Fruit fly (Drosophila melanogaster) whole organism, embryonic: ENCODE measurements around the gene Cipc.

Source experiments
- Adf1 ChIP-seq: fragments of 200-800 bp; sonication (Bioruptor generic); IDR thresholded peaks from 2 replicates; pipeline ENCODE4 v1.3.6; 2022; ENCODE audit warnings: missing biosample characterization, missing genetic modification characterization
- Atf3 ChIP-seq: fragments of 200-800 bp; sonication (Bioruptor generic); optimal IDR thresholded peaks from 3 replicates; lab custom pipeline; 2016; ENCODE audit warnings: missing biosample characterization, missing genetic modification characterization
- Atf6 ChIP-seq: fragments of 200-800 bp; sonication (Bioruptor generic); IDR thresholded peaks from 2 replicates; pipeline ENCODE4 v1.3.6; 2022; ENCODE audit warnings: missing biosample characterization, missing genetic modification characterization
- B-H1 ChIP-seq: fragments of 200-800 bp; sonication (Bioruptor generic); IDR thresholded peaks from 3 replicates; pipeline ENCODE4 v1.3.6; 2022; ENCODE audit warnings: missing biosample characterization, missing genetic modification characterization
- Bteb2 ChIP-seq: fragments of 200-800 bp; sonication (Bioruptor generic); optimal IDR thresholded peaks from 2 replicates; lab custom pipeline; 2016; ENCODE audit warnings: missing biosample characterization, missing genetic modification characterization
- CG10321 ChIP-seq: fragments of 200-800 bp; sonication (Bioruptor generic); IDR thresholded peaks from 2 replicates; pipeline ENCODE4 v1.3.6; 2022; ENCODE audit warnings: missing biosample characterization, missing genetic modification characterization
- CG10565 ChIP-seq: fragments of 200-800 bp; sonication (Bioruptor generic); optimal IDR thresholded peaks from 3 replicates; lab custom pipeline; 2016; ENCODE audit warnings: missing biosample characterization, mild to moderate bottlenecking, missing genetic modification characterization
- CG11398 ChIP-seq: fragments of 200-800 bp; sonication (Bioruptor generic); optimal IDR thresholded peaks from 2 replicates; lab custom pipeline; 2016; ENCODE audit warnings: missing biosample characterization, missing genetic modification characterization
- CG11560 ChIP-seq: fragments of 200-800 bp; sonication (Bioruptor generic); IDR thresholded peaks from 3 replicates; pipeline ENCODE4 v1.3.6; 2022; ENCODE audit warnings: missing biosample characterization, missing genetic modification characterization
- CG1233 ChIP-seq: fragments of 200-800 bp; sonication (Bioruptor generic); optimal IDR thresholded peaks from 4 replicates; lab custom pipeline; 2018; ENCODE audit warnings: missing biosample characterization, mild to moderate bottlenecking, missing genetic modification characterization
- CG12659 ChIP-seq: fragments of 200-800 bp; sonication (Bioruptor generic); optimal IDR thresholded peaks from 3 replicates; lab custom pipeline; 2017; ENCODE audit warnings: mild to moderate bottlenecking, missing biosample characterization, missing genetic modification reagents, missing genetic modification characterization
- CG14441 ChIP-seq: fragments of 200-800 bp; sonication (Bioruptor generic); IDR thresholded peaks from 2 replicates; pipeline ENCODE4 v1.3.6; 2022; ENCODE audit warnings: missing biosample characterization, missing genetic modification characterization
- CG16815 ChIP-seq: fragments of 200-800 bp; sonication (Bioruptor generic); optimal IDR thresholded peaks from 3 replicates; lab custom pipeline; 2017; ENCODE audit warnings: missing biosample characterization, mild to moderate bottlenecking, missing genetic modification characterization
- CG17328 ChIP-seq: fragments of 200-800 bp; sonication (Bioruptor generic); IDR thresholded peaks from 2 replicates; pipeline ENCODE4 v1.3.6; 2022; ENCODE audit warnings: missing biosample characterization, missing genetic modification characterization
- CG30403 ChIP-seq: fragments of 200-800 bp; sonication (Bioruptor generic); optimal IDR thresholded peaks from 3 replicates; lab custom pipeline; 2016; ENCODE audit warnings: missing biosample characterization, missing genetic modification characterization
- CG33557 ChIP-seq: fragments of 200-800 bp; sonication (Bioruptor generic); optimal IDR thresholded peaks from 2 replicates; lab custom pipeline; 2019; ENCODE audit warnings: missing biosample characterization, mild to moderate bottlenecking, missing genetic modification characterization, moderate library complexity
- CG3838 ChIP-seq: fragments of 200-800 bp; sonication (Bioruptor generic); optimal IDR thresholded peaks from 3 replicates; lab custom pipeline; 2016; ENCODE audit warnings: missing biosample characterization, missing genetic modification characterization
- CG4360 ChIP-seq: fragments of 200-800 bp; sonication (Bioruptor generic); IDR thresholded peaks from 2 replicates; pipeline ENCODE4 v1.3.6; 2022; ENCODE audit warnings: missing biosample characterization, missing genetic modification characterization
- CG4730 ChIP-seq: fragments of 200-800 bp; sonication (Bioruptor generic); IDR thresholded peaks from 2 replicates; pipeline ENCODE4 v1.3.6; 2022; ENCODE audit warnings: missing biosample characterization, missing genetic modification characterization
- CG5180 ChIP-seq: fragments of 200-800 bp; sonication (Bioruptor generic); optimal IDR thresholded peaks from 3 replicates; lab custom pipeline; 2017; ENCODE audit warnings: missing biosample characterization, missing genetic modification characterization, mild to moderate bottlenecking, moderate library complexity, missing genetic modification reagents
- CG6689 ChIP-seq: fragments of 200-800 bp; sonication (Bioruptor generic); IDR thresholded peaks from 2 replicates; pipeline ENCODE4 v1.3.6; 2022; ENCODE audit warnings: missing biosample characterization, missing genetic modification characterization
- CG6854 ChIP-seq: fragments of 200-800 bp; sonication (Bioruptor generic); optimal IDR thresholded peaks from 3 replicates; lab custom pipeline; 2017; ENCODE audit warnings: missing biosample characterization, mild to moderate bottlenecking, missing genetic modification characterization
- CG7357 ChIP-seq: fragments of 200-800 bp; sonication (Bioruptor generic); IDR thresholded peaks from 3 replicates; pipeline ENCODE4 v1.3.6; 2022; ENCODE audit warnings: missing biosample characterization, missing genetic modification characterization
- CG7928 ChIP-seq: fragments of 200-800 bp; sonication (Bioruptor generic); optimal IDR thresholded peaks from 2 replicates; lab custom pipeline; 2017; ENCODE audit warnings: missing biosample characterization, mild to moderate bottlenecking, missing genetic modification characterization
- CG7963 ChIP-seq: fragments of 200-800 bp; sonication (Bioruptor generic); IDR thresholded peaks from 3 replicates; pipeline ENCODE4 v1.3.6; 2022; ENCODE audit warnings: missing biosample characterization, missing genetic modification characterization; ENCODE audit not compliant: partially characterized antibody
- CG9817 ChIP-seq: fragments of 200-800 bp; sonication (Bioruptor generic); optimal IDR thresholded peaks from 2 replicates; lab custom pipeline; 2018; ENCODE audit warnings: missing biosample characterization, mild to moderate bottlenecking, missing genetic modification characterization, moderate library complexity
- Camta ChIP-seq: fragments of 200-800 bp; sonication (Bioruptor generic); optimal IDR thresholded peaks from 2 replicates; lab custom pipeline; 2016; ENCODE audit warnings: missing biosample characterization, missing genetic modification characterization
- CkIIα-i1 ChIP-seq: fragments of 200-800 bp; sonication (Bioruptor generic); IDR thresholded peaks from 2 replicates; pipeline ENCODE4 v1.3.6; 2022; ENCODE audit warnings: missing biosample characterization, missing genetic modification characterization
- Dfd ChIP-seq, 2 experiments: fragments of >200 bp; optimal IDR thresholded peaks; 2 replicates each; lab custom pipeline; 2017; ENCODE audit warnings: missing biosample characterization in 2 of 2, missing genetic modification characterization in 2 of 2
- Dp ChIP-seq: fragments of 200-800 bp; sonication (Bioruptor generic); optimal IDR thresholded peaks from 2 replicates; lab custom pipeline; 2018; ENCODE audit warnings: missing biosample characterization, mild to moderate bottlenecking, missing genetic modification characterization, moderate library complexity
- GATAe ChIP-seq: fragments of 200-800 bp; sonication (Bioruptor generic); conservative IDR thresholded peaks from 2 replicates; pipeline ENCODE4 v1.3.6; 2022; ENCODE audit warnings: missing biosample characterization, missing genetic modification characterization
- HmgD ChIP-seq: fragments of 200-800 bp; sonication (Bioruptor generic); optimal IDR thresholded peaks from 3 replicates; lab custom pipeline; 2016; ENCODE audit warnings: missing biosample characterization, missing genetic modification characterization
- Hr51 ChIP-seq, 2 experiments: fragments of 200-800 bp; sonication (Bioruptor generic); optimal IDR thresholded peaks; 2 replicates in 1 of 2; 3 replicates in 1 of 2; lab custom pipeline; 2016 to 2018; ENCODE audit warnings: missing biosample characterization in 2 of 2, missing genetic modification characterization in 2 of 2, mild to moderate bottlenecking in 1 of 2, moderate library complexity in 1 of 2
- Hr78 ChIP-seq, 2 experiments: fragments of 200-800 bp in 1 of 2; fragments of >200 bp in 1 of 2; sonication (Bioruptor generic) in 1 of 2; optimal IDR thresholded peaks; 2 replicates each; lab custom pipeline; 2017 to 2019; ENCODE audit warnings: missing biosample characterization in 2 of 2, missing genetic modification characterization in 2 of 2, mild to moderate bottlenecking in 1 of 2, moderate library complexity in 1 of 2
- Taf1 ChIP-seq: fragments of 200-800 bp; sonication (Bioruptor generic); IDR thresholded peaks from 2 replicates; pipeline ENCODE4 v1.3.6; 2022; ENCODE audit warnings: missing biosample characterization, missing genetic modification characterization
- Vsx1 ChIP-seq: fragments of 200-800 bp; sonication (Bioruptor generic); optimal IDR thresholded peaks from 2 replicates; lab custom pipeline; 2017; ENCODE audit warnings: missing biosample characterization, mild to moderate bottlenecking, missing genetic modification characterization, missing genetic modification reagents
- ab ChIP-seq: fragments of 200-800 bp; sonication (Bioruptor generic); optimal IDR thresholded peaks from 2 replicates; lab custom pipeline; 2016; ENCODE audit warnings: missing biosample characterization, missing genetic modification characterization
- ash1 ChIP-seq: fragments of 200-800 bp; sonication (Bioruptor generic); optimal IDR thresholded peaks from 2 replicates; lab custom pipeline; 2018; ENCODE audit warnings: missing biosample characterization, mild to moderate bottlenecking, missing genetic modification characterization
- btn ChIP-seq: fragments of 200-800 bp; sonication (Bioruptor generic); optimal IDR thresholded peaks from 2 replicates; lab custom pipeline; 2016; ENCODE audit warnings: missing biosample characterization, missing genetic modification characterization
- chinmo ChIP-seq: fragments of 200-800 bp; sonication (Bioruptor generic); IDR thresholded peaks from 4 replicates; pipeline ENCODE4 v1.3.6; 2022; ENCODE audit warnings: missing biosample characterization, missing genetic modification characterization; ENCODE audit not compliant: partially characterized antibody
- crc ChIP-seq: fragments of 200-800 bp; sonication (Bioruptor generic); optimal IDR thresholded peaks from 2 replicates; lab custom pipeline; 2016; ENCODE audit warnings: missing biosample characterization, missing genetic modification characterization
- dimm ChIP-seq: fragments of 200-800 bp; sonication (Bioruptor generic); IDR thresholded peaks from 2 replicates; pipeline ENCODE4 v1.3.6; 2022; ENCODE audit warnings: missing biosample characterization, missing genetic modification characterization
- dmrt11E ChIP-seq: fragments of 200-800 bp; sonication (Bioruptor generic); optimal IDR thresholded peaks from 3 replicates; lab custom pipeline; 2018; ENCODE audit warnings: missing biosample characterization, mild to moderate bottlenecking, missing genetic modification characterization, moderate library complexity
- emc ChIP-seq: fragments of 200-800 bp; sonication (Bioruptor generic); optimal IDR thresholded peaks from 2 replicates; lab custom pipeline; 2016; ENCODE audit warnings: missing biosample characterization, missing genetic modification characterization
- ewg ChIP-seq: fragments of 200-800 bp; sonication (Bioruptor generic); optimal IDR thresholded peaks from 3 replicates; lab custom pipeline; 2017; ENCODE audit warnings: mild to moderate bottlenecking, missing biosample characterization, missing genetic modification reagents, missing genetic modification characterization
- gcm2 ChIP-seq: fragments of 200-800 bp; sonication (Bioruptor generic); optimal IDR thresholded peaks from 2 replicates; lab custom pipeline; 2016; ENCODE audit warnings: missing biosample characterization, missing genetic modification characterization
- gsb ChIP-seq: fragments of 200-800 bp; sonication (Bioruptor generic); IDR thresholded peaks from 2 replicates; pipeline ENCODE4 v1.3.6; 2022; ENCODE audit warnings: missing biosample characterization, missing genetic modification characterization
- kni ChIP-seq: fragments of 200-800 bp; sonication (Bioruptor generic); optimal IDR thresholded peaks from 3 replicates; lab custom pipeline; 2017; ENCODE audit warnings: mild to moderate bottlenecking, missing biosample characterization, missing genetic modification reagents, missing genetic modification characterization
- nom ChIP-seq: fragments of 200-800 bp; sonication (Bioruptor generic); optimal IDR thresholded peaks from 2 replicates; lab custom pipeline; 2017; ENCODE audit warnings: missing biosample characterization, missing genetic modification characterization, mild to moderate bottlenecking, moderate library complexity, missing genetic modification reagents
- prd ChIP-seq, 3 experiments: fragments of >200 bp in 2 of 3; fragments of 200-800 bp in 1 of 3; sonication (Bioruptor generic) in 1 of 3; optimal IDR thresholded peaks in 2 of 3; IDR thresholded peaks in 1 of 3; 2 replicates in 2 of 3; 3 replicates in 1 of 3; pipeline versions ENCODE4 v1.3.6 to Lab custom; 2017 to 2022; ENCODE audit warnings: missing biosample characterization in 1 of 3, missing genetic modification characterization in 1 of 3
- ttk ChIP-seq: fragments of 200-800 bp; sonication (Bioruptor generic); IDR thresholded peaks from 2 replicates; pipeline ENCODE4 v2.1.2; 2022; ENCODE audit warnings: missing biosample characterization, missing genetic modification characterization

Gene Cipc

DNA sequence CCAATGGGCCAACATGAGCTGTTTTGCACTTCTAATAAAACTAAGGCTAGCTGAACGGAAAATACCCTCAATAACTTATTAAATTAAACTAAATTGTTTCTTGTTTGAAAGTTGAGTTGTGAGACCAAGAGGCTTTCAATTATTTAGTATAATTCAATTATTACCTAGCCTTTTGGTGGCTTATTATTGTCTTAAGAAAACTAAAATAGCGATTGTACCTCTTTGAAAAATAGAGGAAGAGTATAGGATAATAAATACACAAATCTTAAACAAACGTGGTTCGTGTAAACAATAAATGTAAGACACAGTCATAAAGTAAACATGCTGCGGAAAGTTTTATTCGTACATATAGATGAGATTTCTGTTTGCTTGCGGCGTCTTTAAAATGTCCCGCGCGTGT lies 14.4 kb downstream of the Cipc start (continued):
- TF ChIP-seq CG4730 (GFP tag; lab: Robert Waterston, UW) (no peak), CG1233 (peak; percentile 34), prd (optimal IDR thresholded peaks at IDR 0.05; lab: Kevin White, UChicago) (no peak), prd (GFP tag; IDR thresholded peaks at IDR 0.05; lab: Robert Waterston, UW) (peak; percentile 21; the same call in 1 of the 3 replicates), nom (GFP tag; lab: Kevin White, UChicago) (no peak), CG7928 (GFP tag; lab: Kevin White, UChicago) (no peak), Atf3 (GFP tag; lab: Kevin White, UChicago) (no peak), CG3838 (GFP tag; lab: Kevin White, UChicago) (no peak), Atf6 (GFP tag; lab: Robert Waterston, UW) (peak; percentile 67), Dfd (GFP tag; optimal IDR thresholded peaks at IDR 0.05; lab: Kevin White, UChicago) (no peak), kni (no peak), CG16815 (GFP tag; lab: Kevin White, UChicago) (no peak), ewg (GFP tag; lab: Kevin White, UChicago) (no peak), B-H1 (GFP tag; lab: Robert Waterston, UW) (no peak), GATAe (GFP tag; lab: Robert Waterston, UW) (no peak), crc (GFP tag; lab: Kevin White, UChicago) (no peak), CG4360 (GFP tag; lab: Robert Waterston, UW) (no peak), CG6689 (peak; percentile 49; the same call in 1 of the 2 replicates), CG33557 (GFP tag; lab: Kevin White, UChicago) (no peak), Hr78 (GFP tag; optimal IDR thresholded peaks at IDR 0.05; lab: Kevin White, UChicago) (no peak), HmgD (GFP tag; lab: Kevin White, UChicago) (no peak), ttk (GFP tag; lab: Robert Waterston, UW) (no peak), CG7963 (GFP tag; lab: Robert Waterston, UW) (no peak), CG6854 (GFP tag; lab: Kevin White, UChicago) (peak; percentile 50), ash1 (no peak), gsb (no peak; the same call in 1 of the 2 replicates), CG12659 (peak; percentile 36), btn (GFP tag; lab: Kevin White, UChicago) (no peak), CG17328 (GFP tag; lab: Robert Waterston, UW) (no peak), dimm (GFP tag; lab: Robert Waterston, UW) (no peak), CG5180 (GFP tag; lab: Kevin White, UChicago) (no peak), emc (GFP tag; lab: Kevin White, UChicago) (no peak), dmrt11E (tag; lab: Kevin White, UChicago) (no peak), ab (GFP tag; lab: Kevin White, UChicago) (no peak), CkIIα-i1 (no peak), CG7357 (GFP tag; lab: Robert Waterston, UW) (no peak; the same call in 2 of the 3 replicates), CG11398 (GFP tag; lab: Kevin White, UChicago) (no peak), Bteb2 (GFP tag; lab: Kevin White, UChicago) (no peak), Taf1 (0 out of 2 replicates have a peak, but pooled peaks have one; percentile 21), Adf1 (GFP tag; lab: Robert Waterston, UW) (no peak), Vsx1 (GFP tag; lab: Kevin White, UChicago) (no peak), Dp (GFP tag; lab: Kevin White, UChicago) (no peak), CG10565 (GFP tag; lab: Kevin White, UChicago) (no peak), Hr51 (GFP tag; optimal IDR thresholded peaks at IDR 0.05; lab: Kevin White, UChicago) (peak in 1 of 2 experiments; percentile 37), CG30403 (peak; percentile 23), gcm2 (GFP tag; lab: Kevin White, UChicago) (no peak), CG10321 (GFP tag; lab: Robert Waterston, UW) (no peak), CG9817 (tag; lab: Kevin White, UChicago) (peak; percentile 48), CG14441 (GFP tag; lab: Robert Waterston, UW) (no peak), chinmo (GFP tag; lab: Robert Waterston, UW) (no peak), CG11560 (tag; lab: Robert Waterston, UW) (no peak), Camta (GFP tag; lab: Kevin White, UChicago) (no peak)
